Worm (Caenorhabditis elegans) whole organism, early embryonic: ENCODE data around the gene ndx-2.

Source experiments
- B0310.2 ChIP-seq: sonication (generic microtip); optimal IDR thresholded peaks from 2 replicates; lab custom pipeline; 2016; ENCODE audit warnings: mild to moderate bottlenecking, missing genetic modification characterization, missing compliant biosample characterization
- F13C5.2 ChIP-seq: sonication (generic microtip); optimal IDR thresholded peaks from 2 replicates; lab custom pipeline; 2017; ENCODE audit warnings: mild to moderate bottlenecking, missing genetic modification characterization, inconsistent platforms, missing compliant biosample characterization
- ama-1 ChIP-seq: fragments of 150-350 bp; optimal IDR thresholded peaks from 2 replicates; lab custom pipeline; 2014
- ceh-36 ChIP-seq: sonication (generic microtip); optimal IDR thresholded peaks from 2 replicates; lab custom pipeline; 2016; ENCODE audit warnings: missing genetic modification characterization, inconsistent platforms, missing compliant biosample characterization
- flt-1 ChIP-seq: fragments of 200-800 bp; sonication (Bioruptor generic); IDR thresholded peaks from 2 replicates; pipeline ENCODE4 v1.3.6; 2022; ENCODE audit warnings: missing genetic modification characterization, missing compliant biosample characterization

ce11 chrV:2713532-2713931 is 48.7 kb upstream of the ndx-2 start, which contains the start of gene srt-28:
- no peak for TF ChIP-seq ama-1 (lab: Kevin White, UChicago)
- no peak for TF ChIP-seq ceh-36
- no peak for TF ChIP-seq F13C5.2
- TF ChIP-seq B0310.2: no peak
- no peak for TF ChIP-seq flt-1 (GFP tag; lab: Robert Waterston, UW)
